Worm (Caenorhabditis elegans): Measurements from ENCODE around the gene myo-6.

The myo-6 gene

DNA sequence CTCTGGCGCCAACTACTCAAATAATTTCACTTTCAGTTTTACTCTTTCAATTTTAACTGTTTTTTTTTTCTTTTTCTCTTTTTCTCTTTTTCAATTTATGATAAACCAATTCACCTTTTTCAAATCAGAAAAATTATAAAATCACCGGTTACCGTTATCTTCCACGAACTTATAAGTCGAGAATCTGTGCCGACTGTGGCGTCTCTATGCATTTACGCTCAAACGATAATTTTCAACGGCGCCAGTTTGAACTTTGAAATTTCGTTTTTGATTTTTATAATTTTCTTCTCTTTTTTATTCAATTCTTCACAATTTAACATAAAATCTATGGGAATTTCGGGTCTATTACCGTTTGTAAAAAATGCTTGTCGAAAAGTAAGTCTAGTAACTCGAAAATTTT lies 13.8 kb downstream of the myo-6 start, which contains the start of gene exo-1 (continued):
- TF ChIP-seq isw-1 (GFP tag; IDR thresholded peaks at IDR 0.05) (no peak), nhr-84 (tag; optimal IDR thresholded peaks at IDR 0.05) (no peak), alr-1 (tag; optimal IDR thresholded peaks at IDR 0.05; ENCODE audit: borderline replicate concordance) (no peak), C04F5.9 (tag; optimal IDR thresholded peaks at IDR 0.05) (no peak), rnt-1 (tag; optimal IDR thresholded peaks at IDR 0.05) (peak; percentile 50), efl-1 (optimal IDR thresholded peaks at IDR 0.05) (peak; percentile 67 to 92), efl-1 (GFP tag; optimal IDR thresholded peaks at IDR 0.05 in 1 of 2) (peak; percentile 87 to 99), ceh-63 (GFP tag; optimal IDR thresholded peaks at IDR 0.05) (no peak), snu-23 (GFP tag; optimal IDR thresholded peaks at IDR 0.05) (peak; percentile 63), nhr-20 (tag; optimal IDR thresholded peaks at IDR 0.05) (peak; percentile 43), mab-9 (GFP tag; IDR thresholded peaks at IDR 0.05) (no peak), vab-15 (tag; optimal IDR thresholded peaks at IDR 0.05) (peak; percentile 26), nhr-77 (tag; optimal IDR thresholded peaks at IDR 0.05) (peak; percentile 65), aly-2 (tag; optimal IDR thresholded peaks at IDR 0.05) (no peak), hlh-4 (tag; optimal IDR thresholded peaks at IDR 0.05) (no peak), zip-4 (GFP tag; optimal IDR thresholded peaks at IDR 0.05) (no peak), nhr-11 (tag; optimal IDR thresholded peaks at IDR 0.05) (no peak), snpc-4 (tag; optimal IDR thresholded peaks at IDR 0.05) (no peak), mep-1 (tag; optimal IDR thresholded peaks at IDR 0.05) (peak; percentile 10), lin-35 (GFP tag; optimal IDR thresholded peaks at IDR 0.05) (peak; percentile 83 to 98), ztf-11 (tag; optimal IDR thresholded peaks at IDR 0.05) (peak in 1 of 2 experiments; percentile 35), nhr-19 (GFP tag; conservative IDR thresholded peaks at IDR 0.05) (no peak), F16B12.6 (tag; optimal IDR thresholded peaks at IDR 0.05) (peak; percentile 65), efl-3 (GFP tag; optimal IDR thresholded peaks at IDR 0.05) (no peak), nhr-47 (tag; optimal IDR thresholded peaks at IDR 0.05) (peak; percentile 49), unc-130 (tag; optimal IDR thresholded peaks at IDR 0.05) (peak; percentile 77), dpl-1 (GFP tag; optimal IDR thresholded peaks at IDR 0.05) (peak; percentile 86 to 91 (median 90)), Y116A8C.19 (tag; optimal IDR thresholded peaks at IDR 0.05; ENCODE audit: borderline replicate concordance) (no peak), swsn-7 (tag; optimal IDR thresholded peaks at IDR 0.05) (no peak), nhr-85 (tag) (peak; percentile 71), nhr-90 (tag; optimal IDR thresholded peaks at IDR 0.05; ENCODE audit: poor library complexity) (peak; percentile 52), egl-13 (tag; optimal IDR thresholded peaks at IDR 0.05) (no peak), lsy-2 (tag; optimal IDR thresholded peaks at IDR 0.05) (peak; percentile 40 to 89), jun-1 (tag; optimal IDR thresholded peaks at IDR 0.05) (no peak), tlp-1 (tag; optimal IDR thresholded peaks at IDR 0.05) (no peak), mef-2 (tag; optimal IDR thresholded peaks at IDR 0.05) (no peak)

DNA sequence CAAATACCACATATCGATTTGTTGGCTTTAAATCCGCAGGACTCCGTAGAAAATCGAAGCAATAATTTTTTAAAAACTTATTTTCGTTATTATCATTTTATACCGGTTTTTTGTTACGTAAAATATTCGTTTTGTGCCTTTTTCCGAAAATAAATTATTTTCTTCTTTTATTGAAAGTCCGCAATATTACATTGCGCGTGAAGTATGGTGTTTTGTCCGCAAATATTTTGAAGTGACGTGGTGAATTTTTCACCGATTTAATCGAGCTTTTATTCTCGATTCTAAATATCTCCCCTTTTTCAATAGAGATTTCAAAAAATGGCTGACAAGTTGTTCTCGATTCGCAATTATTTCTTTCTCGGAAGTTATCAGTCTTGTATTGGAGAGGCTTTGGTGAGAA lies 16.4 kb downstream of the myo-6 start, which contains the start of gene cope-1:
Gene cope-1, plus strand, starts transcription at position 229 of the 400 bp plus-strand sequence.
- TF ChIP-seq snu-23 (GFP tag; optimal IDR thresholded peaks at IDR 0.05), result peak; percentile 44
- TF ChIP-seq lsy-2 (tag; optimal IDR thresholded peaks at IDR 0.05), result peak; percentile 22 to 69
- peak; percentile 30 for TF ChIP-seq nhr-71 (tag; optimal IDR thresholded peaks at IDR 0.05)
- no peak for TF ChIP-seq nhr-85 (tag)
- peak; percentile 43 for TF ChIP-seq nhr-47 (tag; optimal IDR thresholded peaks at IDR 0.05)
- TF ChIP-seq nhr-84 (tag; optimal IDR thresholded peaks at IDR 0.05), result no peak
- TF ChIP-seq nhr-28 (tag; optimal IDR thresholded peaks at IDR 0.05), result no peak
- peak; percentile 47 for TF ChIP-seq blmp-1 (tag; optimal IDR thresholded peaks at IDR 0.05)
- peak; percentile 27 to 61 (median 53) for TF ChIP-seq dpl-1 (GFP tag; optimal IDR thresholded peaks at IDR 0.05)
- TF ChIP-seq lin-35 (GFP tag; optimal IDR thresholded peaks at IDR 0.05), result peak; percentile 49 to 55
- peak; percentile 27 to 54 for TF ChIP-seq efl-1 (optimal IDR thresholded peaks at IDR 0.05)
- peak; percentile 61 to 92 for TF ChIP-seq efl-1 (GFP tag; optimal IDR thresholded peaks at IDR 0.05 in 1 of 2)
- TF ChIP-seq lin-39 (tag; optimal IDR thresholded peaks at IDR 0.05), result no peak
- TF ChIP-seq F16B12.6 (tag; optimal IDR thresholded peaks at IDR 0.05), result peak; percentile 81
- peak; percentile 11 for TF ChIP-seq swsn-7 (tag; optimal IDR thresholded peaks at IDR 0.05)
- TF ChIP-seq xbp-1 (tag; optimal IDR thresholded peaks at IDR 0.05), result peak; percentile 20
- no peak for TF ChIP-seq sox-4 (tag; optimal IDR thresholded peaks at IDR 0.05)
- TF ChIP-seq zip-4 (GFP tag; optimal IDR thresholded peaks at IDR 0.05), result no peak
- TF ChIP-seq mep-1 (tag; optimal IDR thresholded peaks at IDR 0.05), result peak; percentile 32
- TF ChIP-seq lin-14 (GFP tag; optimal IDR thresholded peaks at IDR 0.05), result no peak
- TF ChIP-seq pqm-1 (tag; optimal IDR thresholded peaks at IDR 0.05), result no peak
- peak in 1 of 3 experiments; percentile 14 for TF ChIP-seq ceh-82 (tag; optimal IDR thresholded peaks at IDR 0.05)
